Worm (Caenorhabditis elegans): ENCODE data around the gene tag-276.

The tag-276 gene

ce11 chrII:12262567-12262966 lies 13.6 kb upstream of the tag-276 start:
- TF ChIP-seq F39B2.1 (GFP tag; IDR thresholded peaks at IDR 0.05) (0 out of 2 replicates have a peak, but pooled peaks have one; percentile 25), efl-1 (GFP tag; optimal IDR thresholded peaks at IDR 0.05) (no peak), snpc-3.4 (tag; optimal IDR thresholded peaks at IDR 0.05) (no peak)

ce11 chrII:12261147-12261821 lies 12.3 kb upstream of the tag-276 start:
- no peak for TF ChIP-seq atf-7 (tag; optimal IDR thresholded peaks at IDR 0.05)
- TF ChIP-seq lin-40 (tag; optimal IDR thresholded peaks at IDR 0.05), result peak; percentile 11
- no peak for TF ChIP-seq cebp-1 (GFP tag; IDR thresholded peaks at IDR 0.05)
- TF ChIP-seq cebp-1 (tag; optimal IDR thresholded peaks at IDR 0.05), result peak; percentile 9
- no peak for TF ChIP-seq lin-35 (GFP tag; optimal IDR thresholded peaks at IDR 0.05)
- TF ChIP-seq ceh-79 (tag; optimal IDR thresholded peaks at IDR 0.05), result no peak
- TF ChIP-seq pbrm-1 (GFP tag; IDR thresholded peaks at IDR 0.05), result no peak
- no peak for TF ChIP-seq mxl-1 (tag; optimal IDR thresholded peaks at IDR 0.05)
- no peak for TF ChIP-seq nhr-120 (GFP tag; IDR thresholded peaks at IDR 0.05)
- TF ChIP-seq ceh-27 (GFP tag; optimal IDR thresholded peaks at IDR 0.05), result peak; percentile 35
- no peak for TF ChIP-seq egl-18 (GFP tag; IDR thresholded peaks at IDR 0.05)
- TF ChIP-seq unc-62 (GFP tag; optimal IDR thresholded peaks at IDR 0.05), result no peak
- peak; percentile 53; the same call in 1 of the 2 replicates for TF ChIP-seq zfh-2 (GFP tag; conservative IDR thresholded peaks at IDR 0.05)
- TF ChIP-seq aptf-3 (GFP tag; IDR thresholded peaks at IDR 0.05), result no peak
- no peak for TF ChIP-seq efl-1 (GFP tag; optimal IDR thresholded peaks at IDR 0.05)
- no peak for TF ChIP-seq mcd-1 (GFP tag; IDR thresholded peaks at IDR 0.05)
- no peak for TF ChIP-seq Y95B8A.8 (GFP tag; IDR thresholded peaks at IDR 0.05)
- no peak for TF ChIP-seq let-526 (GFP tag; IDR thresholded peaks at IDR 0.05)
- TF ChIP-seq fkh-3 (tag; optimal IDR thresholded peaks at IDR 0.05), result no peak
- TF ChIP-seq gei-17 (GFP tag; optimal IDR thresholded peaks at IDR 0.05), result no peak
- TF ChIP-seq lag-1 (GFP tag; IDR thresholded peaks at IDR 0.05), result no peak
- no peak for TF ChIP-seq sea-2 (GFP tag; IDR thresholded peaks at IDR 0.05)
- TF ChIP-seq Y53F4B.3 (GFP tag; IDR thresholded peaks at IDR 0.05), result no peak
- no peak for TF ChIP-seq lir-1 (GFP tag; conservative IDR thresholded peaks at IDR 0.05)
- TF ChIP-seq ZK185.1 (tag; optimal IDR thresholded peaks at IDR 0.05; ENCODE audit: poor library complexity, severe bottlenecking), result no peak
- TF ChIP-seq madf-3 (GFP tag; IDR thresholded peaks at IDR 0.05), result no peak
- TF ChIP-seq ceh-91 (GFP tag; IDR thresholded peaks at IDR 0.05), result no peak
- no peak for TF ChIP-seq snpc-1.1 (tag; optimal IDR thresholded peaks at IDR 0.05; ENCODE audit: insufficient read depth)
- no peak for TF ChIP-seq B0019.2 (GFP tag; conservative IDR thresholded peaks at IDR 0.05)
- no peak for TF ChIP-seq lin-54 (GFP tag; optimal IDR thresholded peaks at IDR 0.05)
- no peak for TF ChIP-seq nhr-80 (tag; optimal IDR thresholded peaks at IDR 0.05)
- no peak for TF ChIP-seq snpc-1.3 (tag; optimal IDR thresholded peaks at IDR 0.05; ENCODE audit: insufficient read depth)

ce11 chrII:12260538-12260937 lies 11.6 kb upstream of the tag-276 start:
- TF ChIP-seq nhr-27 (tag; optimal IDR thresholded peaks at IDR 0.05) (no peak), xnd-1 (tag; optimal IDR thresholded peaks at IDR 0.05) (no peak), lag-1 (GFP tag; IDR thresholded peaks at IDR 0.05) (no peak), snpc-3.4 (tag; optimal IDR thresholded peaks at IDR 0.05) (no peak), ztf-3 (GFP tag; optimal IDR thresholded peaks at IDR 0.05) (no peak)

Data from whole organism, young adult.